Fruit fly (Drosophila melanogaster) whole organism, larva: ENCODE data around the gene sit.

Source experiments
- noc ChIP-seq: fragments of 200-800 bp; sonication (Bioruptor generic); optimal IDR thresholded peaks from 3 replicates; lab custom pipeline; 2019; ENCODE audit warnings: missing biosample characterization, mild to moderate bottlenecking, missing genetic modification characterization, moderate library complexity

sit gene

DNA sequence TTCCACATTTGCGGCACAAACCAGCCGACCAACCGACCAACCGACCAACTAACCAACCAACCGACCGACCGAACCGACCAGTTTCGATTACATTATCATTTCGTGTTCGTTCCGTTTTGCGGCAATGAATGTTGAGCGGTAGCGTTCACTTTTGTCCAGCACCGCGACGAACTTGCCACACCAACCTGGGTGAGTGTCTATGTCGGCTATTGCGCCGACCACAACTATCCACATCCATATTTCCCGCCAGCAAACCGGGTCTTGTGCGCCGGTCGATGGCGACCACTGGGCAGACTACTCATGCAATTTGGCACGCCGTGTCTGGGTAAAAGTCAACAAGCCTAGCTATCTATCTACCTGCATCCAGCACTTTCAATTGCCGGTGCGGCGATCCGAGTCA, 14.6 kb upstream of the sit start:
- TF ChIP-seq noc (tag; lab: Kevin White, UChicago): no peak

dm6 chr3R:22576096-22576697, 13.8 kb upstream of the sit start:
- TF ChIP-seq noc (tag; lab: Kevin White, UChicago): no peak

- no peak for TF ChIP-seq noc (tag; lab: Kevin White, UChicago)
Measured at dm6 chr3R:22573590-22573989, 11.2 kb upstream of the sit start.

DNA sequence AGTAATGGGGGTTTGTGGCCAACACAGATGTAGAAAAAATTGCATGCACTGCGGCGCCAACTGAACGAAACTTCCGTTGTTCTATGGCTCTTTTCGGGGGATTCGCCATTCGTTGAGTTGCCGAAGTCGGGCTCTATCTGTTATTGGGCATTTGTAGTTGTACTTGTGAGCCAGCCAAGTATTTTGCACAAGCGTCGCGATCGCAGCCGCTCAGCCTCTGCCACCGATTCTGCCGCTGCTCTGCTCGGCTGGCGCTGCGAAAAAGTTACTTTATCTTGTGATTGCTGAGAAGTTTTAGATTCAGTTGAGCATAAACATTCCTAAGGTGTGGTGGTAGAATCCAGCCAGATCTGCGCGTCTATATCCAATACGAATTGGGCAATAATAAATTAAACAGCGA, 7.5 kb upstream of the sit start, which contains the start of gene CG33110:
TSS of gene CG33110 (plus strand) at position 301 of the 400 bp plus-strand sequence.
- no peak for TF ChIP-seq noc (tag; lab: Kevin White, UChicago)

DNA sequence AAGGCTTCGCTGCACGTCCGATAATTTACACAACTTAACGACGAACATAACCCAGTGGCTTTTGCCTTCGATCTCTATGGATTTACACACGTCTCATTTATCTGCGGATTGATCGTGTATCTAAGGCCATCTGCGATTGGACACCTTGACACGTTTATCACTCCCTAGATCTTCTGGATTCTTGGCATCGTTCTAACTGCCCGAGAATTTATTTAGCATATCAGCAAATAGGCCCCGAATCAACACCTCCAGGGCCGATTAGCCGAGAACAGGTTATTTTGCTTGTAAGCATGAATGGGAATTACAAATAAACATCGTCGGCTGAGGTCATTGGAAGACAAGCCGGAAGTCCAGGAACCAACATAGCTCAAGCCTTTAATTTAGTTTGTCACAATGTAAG, 6.1 kb upstream of the sit start:
- TF ChIP-seq noc (tag; lab: Kevin White, UChicago): no peak

DNA sequence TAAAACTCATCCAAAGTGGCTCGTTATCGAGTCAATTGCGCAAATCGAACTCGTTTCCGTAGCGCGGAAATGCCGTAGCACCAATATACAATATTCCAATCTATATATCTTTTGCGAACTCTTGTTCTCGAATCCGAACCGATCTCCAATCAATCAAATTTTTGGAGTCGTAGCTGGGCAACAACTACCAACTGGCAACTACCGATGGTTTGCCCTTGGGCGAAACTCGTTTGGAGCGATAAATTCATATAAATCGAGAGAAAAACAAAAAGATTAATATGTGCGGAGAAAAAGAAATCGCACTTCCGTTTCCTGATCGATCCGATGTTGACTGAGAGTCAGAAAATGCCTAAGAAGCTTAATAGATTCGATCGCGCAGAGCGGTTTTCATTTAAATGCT, 3.4 kb upstream of the sit start:
- TF ChIP-seq noc (tag; lab: Kevin White, UChicago): no peak

DNA sequence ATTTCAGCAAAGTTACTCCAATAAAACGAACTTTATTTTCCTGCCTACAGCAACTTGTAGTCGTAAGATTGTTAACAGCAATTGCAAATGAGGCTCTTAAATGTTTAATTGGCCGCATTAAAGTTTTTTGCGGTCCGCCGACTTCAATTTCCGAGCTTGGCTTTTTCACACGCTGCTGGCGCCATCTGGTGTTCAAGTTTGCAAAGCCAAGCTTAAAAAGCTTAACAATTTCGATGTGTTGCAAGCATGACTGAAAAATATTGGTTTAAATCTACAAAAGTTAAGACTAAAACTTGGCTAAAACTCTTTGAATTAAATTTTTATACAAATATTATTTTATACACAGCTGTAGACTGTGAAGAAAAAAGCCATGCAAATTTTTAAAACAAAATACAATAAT, 2.3 kb upstream of the sit start:
- TF ChIP-seq noc (tag; lab: Kevin White, UChicago): no peak

dm6 chr3R:22564076-22564475, 1.7 kb upstream of the sit start:
- no peak for TF ChIP-seq noc (tag; lab: Kevin White, UChicago)

DNA sequence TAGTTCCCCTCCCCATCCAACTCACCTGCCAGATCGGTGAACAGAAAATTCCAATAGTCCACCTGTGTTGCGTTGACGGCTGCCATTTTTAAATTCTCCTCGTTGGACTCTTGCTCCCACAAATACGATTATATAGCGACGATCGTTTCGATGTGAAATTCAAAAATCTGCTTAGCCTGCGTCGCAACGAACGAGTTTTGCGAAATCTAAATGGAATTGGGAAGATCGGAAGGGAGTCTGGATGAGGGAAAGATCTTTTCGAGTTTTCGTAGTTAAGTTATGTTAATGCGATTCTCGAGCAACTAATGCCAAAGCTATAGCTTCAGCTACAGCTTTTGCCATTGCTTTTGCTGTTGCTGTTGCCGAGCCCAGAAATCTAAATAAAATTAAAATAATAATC, 2.1 kb downstream of the sit start:
- no peak for TF ChIP-seq noc (tag; lab: Kevin White, UChicago)

DNA sequence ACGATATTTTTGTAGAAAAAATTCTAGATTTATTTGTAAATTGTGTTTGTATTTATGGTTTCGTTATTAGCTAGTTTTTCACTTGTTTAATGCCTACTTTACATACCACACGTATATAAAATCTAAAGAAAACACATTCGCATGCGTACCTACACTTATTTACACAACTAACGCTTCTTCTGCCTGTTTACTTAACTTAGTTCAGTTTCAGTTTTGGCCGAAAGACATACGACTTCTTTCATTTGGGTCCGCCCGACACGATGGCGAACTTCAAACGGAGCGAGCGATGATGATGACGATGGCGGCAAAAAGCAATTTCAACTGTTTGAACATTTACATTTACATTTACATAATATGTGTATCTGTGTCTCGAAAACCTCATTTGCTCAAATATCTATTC, 4.0 kb downstream of the sit start:
- no peak for TF ChIP-seq noc (tag; lab: Kevin White, UChicago)

dm6 chr3R:22557100-22557741, 5.2 kb downstream of the sit start:
- no peak for TF ChIP-seq noc (tag; lab: Kevin White, UChicago)

- no peak for TF ChIP-seq noc (tag; lab: Kevin White, UChicago)
Measured at dm6 chr3R:22552686-22553085, 9.7 kb downstream of the sit start.

DNA sequence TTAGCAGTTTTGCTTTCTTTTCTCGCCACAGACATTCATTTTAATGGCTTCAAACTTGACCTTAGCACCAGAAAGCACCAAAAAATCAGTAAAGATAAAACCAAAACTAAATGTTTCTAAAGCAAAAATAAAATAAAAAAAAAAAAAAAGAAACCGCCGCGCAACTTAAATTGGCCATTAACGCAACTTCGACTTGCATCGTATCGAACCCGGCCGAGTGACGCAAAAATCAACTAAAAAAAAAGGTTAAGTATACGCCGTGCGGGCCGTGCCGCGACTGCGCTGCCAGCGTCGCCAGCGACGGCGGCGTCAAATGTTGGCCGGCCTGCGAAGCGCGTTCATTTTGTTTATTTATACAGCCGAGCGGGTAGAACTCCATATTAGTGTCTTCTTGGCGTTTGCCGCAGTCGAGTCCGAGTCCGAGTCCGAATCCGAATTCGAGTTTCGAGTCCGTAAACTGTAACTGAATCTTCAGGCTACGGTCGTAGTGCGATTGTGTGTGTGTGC, 12.0 kb downstream of the sit start, which contains the start of gene bond:
TSS of gene bond (plus strand) at position 375 of the 507 bp plus-strand sequence.
- no peak for TF ChIP-seq noc (tag; lab: Kevin White, UChicago)

- peak; percentile 4 for TF ChIP-seq noc (tag; lab: Kevin White, UChicago)
Measured at dm6 chr3R:22547585-22548022, 14.8 kb downstream of the sit start, which contains the start of gene AdipoR. TSS of gene AdipoR (minus strand) at chr3R:22547846.

dm6 chr3R:22546017-22546416, 16.4 kb downstream of the sit start:
- peak; percentile 55 for TF ChIP-seq noc (tag; lab: Kevin White, UChicago)

- peak; percentile 48 for TF ChIP-seq noc (tag; lab: Kevin White, UChicago)
Measured at dm6 chr3R:22542773-22543411, 19.5 kb downstream of the sit start.
